Fruit fly (Drosophila melanogaster) whole organism, prepupa: ENCODE measurements around the gene CG34135.

Source experiments
- CG11294 ChIP-seq: fragments of 200-800 bp; sonication (Bioruptor generic); IDR thresholded peaks from 2 replicates; pipeline ENCODE4 v1.3.6; 2022; ENCODE audit warnings: missing biosample characterization, missing genetic modification characterization
- CG11762 ChIP-seq: fragments of 200-800 bp; sonication (Bioruptor generic); optimal IDR thresholded peaks from 3 replicates; lab custom pipeline; 2016; ENCODE audit warnings: missing biosample characterization, missing genetic modification characterization; ENCODE audit not compliant: insufficient read depth
- CG11902 ChIP-seq: fragments of 200-800 bp; sonication (Bioruptor generic); optimal IDR thresholded peaks from 3 replicates; lab custom pipeline; 2016; ENCODE audit warnings: missing biosample characterization, missing genetic modification characterization
- CG15336 ChIP-seq: fragments of 200-800 bp; sonication (Bioruptor generic); IDR thresholded peaks from 2 replicates; pipeline ENCODE4 v1.3.6; 2022; ENCODE audit warnings: missing biosample characterization, missing genetic modification characterization
- CG16779 ChIP-seq: fragments of 200-800 bp; sonication (Bioruptor generic); optimal IDR thresholded peaks from 3 replicates; lab custom pipeline; 2017; ENCODE audit warnings: missing biosample characterization, mild to moderate bottlenecking, missing genetic modification characterization
- CG31627 ChIP-seq: fragments of 200-800 bp; sonication (Bioruptor generic); optimal IDR thresholded peaks from 3 replicates; lab custom pipeline; 2016; ENCODE audit warnings: missing biosample characterization, missing genetic modification characterization
- CG32006 ChIP-seq: fragments of 200-800 bp; sonication (Bioruptor generic); optimal IDR thresholded peaks from 3 replicates; lab custom pipeline; 2017; ENCODE audit warnings: missing biosample characterization, mild to moderate bottlenecking, missing genetic modification characterization
- CG3919 ChIP-seq: fragments of 200-800 bp; sonication (Bioruptor generic); optimal IDR thresholded peaks from 3 replicates; lab custom pipeline; 2016; ENCODE audit warnings: missing biosample characterization, missing genetic modification characterization
- CG4318 ChIP-seq: fragments of 200-800 bp; sonication (Bioruptor generic); optimal IDR thresholded peaks from 3 replicates; lab custom pipeline; 2017; ENCODE audit warnings: missing biosample characterization, mild to moderate bottlenecking, missing genetic modification characterization
- CG6163 ChIP-seq: fragments of 200-800 bp; sonication (Bioruptor generic); IDR thresholded peaks from 3 replicates; pipeline ENCODE4 v1.3.6; 2022; ENCODE audit warnings: missing biosample characterization, missing genetic modification characterization
- CG6276 ChIP-seq: fragments of 200-800 bp; sonication (Bioruptor generic); optimal IDR thresholded peaks from 2 replicates; lab custom pipeline; 2017; ENCODE audit warnings: missing biosample characterization, mild to moderate bottlenecking, missing genetic modification characterization
- CG6792 ChIP-seq: fragments of 200-800 bp; sonication (Bioruptor generic); optimal IDR thresholded peaks from 3 replicates; lab custom pipeline; 2016; ENCODE audit warnings: missing biosample characterization, missing genetic modification characterization
- CG6854 ChIP-seq: fragments of 200-800 bp; sonication (Bioruptor generic); optimal IDR thresholded peaks from 2 replicates; lab custom pipeline; 2017; ENCODE audit warnings: missing biosample characterization, mild to moderate bottlenecking, missing genetic modification characterization
- CG7368 ChIP-seq: fragments of 200-800 bp; sonication (Bioruptor generic); optimal IDR thresholded peaks from 3 replicates; lab custom pipeline; 2016; ENCODE audit warnings: missing biosample characterization, missing genetic modification characterization
- CG8319 ChIP-seq: fragments of 200-800 bp; sonication (Bioruptor generic); optimal IDR thresholded peaks from 3 replicates; lab custom pipeline; 2016; ENCODE audit warnings: missing biosample characterization, missing genetic modification characterization
- CG9139 ChIP-seq: fragments of 200-800 bp; sonication (Bioruptor generic); optimal IDR thresholded peaks from 3 replicates; lab custom pipeline; 2017; ENCODE audit warnings: missing biosample characterization, mild to moderate bottlenecking, missing genetic modification characterization
- Eip75B ChIP-seq: fragments of 200-800 bp; sonication (Bioruptor generic); optimal IDR thresholded peaks from 3 replicates; lab custom pipeline; 2016; ENCODE audit warnings: missing biosample characterization, missing genetic modification characterization
- Eip78C ChIP-seq: fragments of 200-800 bp; sonication (Bioruptor generic); peaks from one replicate; lab custom pipeline; 2016; ENCODE audit warnings: missing biosample characterization, missing genetic modification characterization
- Eip93F ChIP-seq: fragments of 200-800 bp; sonication (Bioruptor generic); optimal IDR thresholded peaks from 2 replicates; lab custom pipeline; 2016; ENCODE audit warnings: missing biosample characterization, mild to moderate bottlenecking, missing genetic modification characterization
- Ets21C ChIP-seq: fragments of 200-800 bp; sonication (Bioruptor generic); optimal IDR thresholded peaks from 3 replicates; lab custom pipeline; 2016; ENCODE audit warnings: missing biosample characterization, missing genetic modification characterization
- Ets96B ChIP-seq: fragments of 200-800 bp; optimal IDR thresholded peaks from 2 replicates; lab custom pipeline; 2019; ENCODE audit warnings: missing biosample characterization, mild to moderate bottlenecking, missing genetic modification characterization, moderate library complexity
- Gug ChIP-seq: fragments of 200-800 bp; sonication (Bioruptor generic); IDR thresholded peaks from 2 replicates; pipeline ENCODE4 v1.3.6; 2022; ENCODE audit warnings: missing biosample characterization, missing genetic modification characterization
- Hr38 ChIP-seq: sonication (Bioruptor generic); optimal IDR thresholded peaks from 2 replicates; lab custom pipeline; 2016; ENCODE audit warnings: missing biosample characterization, missing genetic modification characterization
- Hr39 ChIP-seq: fragments of 200-800 bp; sonication (Bioruptor generic); optimal IDR thresholded peaks from 2 replicates; lab custom pipeline; 2016; ENCODE audit warnings: missing biosample characterization, missing genetic modification characterization
- Lpt ChIP-seq: fragments of 200-800 bp; sonication (Bioruptor generic); optimal IDR thresholded peaks from 3 replicates; lab custom pipeline; 2016; ENCODE audit warnings: missing biosample characterization, missing genetic modification characterization
- Met ChIP-seq: fragments of 200-800 bp; sonication (Bioruptor generic); optimal IDR thresholded peaks from 3 replicates; lab custom pipeline; 2016; ENCODE audit warnings: missing biosample characterization, missing genetic modification characterization
- Smox ChIP-seq: fragments of 200-800 bp; sonication (Bioruptor generic); optimal IDR thresholded peaks from 3 replicates; lab custom pipeline; 2016; ENCODE audit warnings: missing biosample characterization, missing genetic modification characterization
- Sox102F ChIP-seq: fragments of 200-800 bp; sonication (Bioruptor generic); optimal IDR thresholded peaks from 2 replicates; lab custom pipeline; 2016; ENCODE audit warnings: missing biosample characterization, mild to moderate bottlenecking, missing genetic modification characterization
- Sox14 ChIP-seq: fragments of 200-800 bp; sonication (Bioruptor generic); optimal IDR thresholded peaks from 3 replicates; lab custom pipeline; 2016; ENCODE audit warnings: missing biosample characterization, missing genetic modification characterization
- Sox15 ChIP-seq: fragments of 200-800 bp; sonication (Bioruptor generic); optimal IDR thresholded peaks from 3 replicates; lab custom pipeline; 2016; ENCODE audit warnings: missing biosample characterization, missing genetic modification characterization
- achi ChIP-seq: fragments of 200-800 bp; sonication (Bioruptor generic); optimal IDR thresholded peaks from 3 replicates; lab custom pipeline; 2016; ENCODE audit warnings: missing biosample characterization, missing genetic modification characterization
- acj6 ChIP-seq: fragments of 200-800 bp; sonication (Bioruptor generic); optimal IDR thresholded peaks from 3 replicates; lab custom pipeline; 2016; ENCODE audit warnings: missing biosample characterization, missing genetic modification characterization
- cyc ChIP-seq: fragments of 200-800 bp; sonication (Bioruptor generic); optimal IDR thresholded peaks from 3 replicates; lab custom pipeline; 2016; ENCODE audit warnings: missing biosample characterization, missing genetic modification characterization
- dsx ChIP-seq: fragments of 200-800 bp; optimal IDR thresholded peaks from 3 replicates; lab custom pipeline; 2019; ENCODE audit warnings: missing biosample characterization, mild to moderate bottlenecking, missing genetic modification characterization, moderate library complexity; ENCODE audit not compliant: poor library complexity, severe bottlenecking
- eg ChIP-seq: fragments of 200-800 bp; sonication (Bioruptor generic); IDR thresholded peaks from 3 replicates; pipeline ENCODE4 v1.3.6; 2022; ENCODE audit warnings: missing biosample characterization, missing genetic modification characterization
- esn ChIP-seq: fragments of 200-800 bp; sonication (Bioruptor generic); optimal IDR thresholded peaks from 2 replicates; lab custom pipeline; 2016; ENCODE audit warnings: missing biosample characterization, mild to moderate bottlenecking, missing genetic modification characterization, moderate library complexity
- fd59A ChIP-seq: fragments of 200-800 bp; sonication (Bioruptor generic); optimal IDR thresholded peaks from 2 replicates; lab custom pipeline; 2017; ENCODE audit warnings: missing biosample characterization, mild to moderate bottlenecking, missing genetic modification characterization, missing genetic modification reagents
- fd85E ChIP-seq: fragments of 200-800 bp; sonication (Bioruptor generic); optimal IDR thresholded peaks from 3 replicates; lab custom pipeline; 2016; ENCODE audit warnings: missing biosample characterization, missing genetic modification characterization
- fkh ChIP-seq: fragments of 200-800 bp; sonication (Bioruptor generic); optimal IDR thresholded peaks from 3 replicates; lab custom pipeline; 2017; ENCODE audit warnings: missing biosample characterization, mild to moderate bottlenecking, missing genetic modification characterization, moderate library complexity
- lz ChIP-seq: fragments of 200-800 bp; sonication (Bioruptor generic); optimal IDR thresholded peaks from 3 replicates; lab custom pipeline; 2016; ENCODE audit warnings: missing biosample characterization, missing genetic modification characterization
- net ChIP-seq: fragments of 200-800 bp; sonication (Bioruptor generic); optimal IDR thresholded peaks from 3 replicates; lab custom pipeline; 2016; ENCODE audit warnings: missing biosample characterization, missing genetic modification characterization
- pdm3 ChIP-seq: fragments of 200-800 bp; sonication (Bioruptor generic); optimal IDR thresholded peaks from 3 replicates; lab custom pipeline; 2016; ENCODE audit warnings: missing biosample characterization, missing genetic modification characterization
- salr ChIP-seq, 2 experiments: fragments of 200-800 bp; sonication (Bioruptor generic); optimal IDR thresholded peaks; 3 replicates each; lab custom pipeline; 2016 to 2018; ENCODE audit warnings: missing biosample characterization in 2 of 2, missing genetic modification characterization in 2 of 2, mild to moderate bottlenecking in 1 of 2
- spab ChIP-seq: fragments of 200-800 bp; sonication (Bioruptor generic); optimal IDR thresholded peaks from 2 replicates; lab custom pipeline; 2017; ENCODE audit warnings: missing biosample characterization, mild to moderate bottlenecking, missing genetic modification characterization, missing genetic modification reagents
- ss ChIP-seq, 2 experiments: fragments of 200-800 bp; sonication (Bioruptor generic); optimal IDR thresholded peaks; 2 replicates in 1 of 2; 3 replicates in 1 of 2; lab custom pipeline; 2017 to 2018; ENCODE audit warnings: mild to moderate bottlenecking in 2 of 2, missing biosample characterization in 2 of 2, missing genetic modification characterization in 2 of 2, moderate library complexity in 1 of 2
- topi ChIP-seq: fragments of 200-800 bp; sonication (Bioruptor generic); optimal IDR thresholded peaks from 3 replicates; lab custom pipeline; 2016; ENCODE audit warnings: missing biosample characterization, missing genetic modification characterization

Gene CG34135

DNA sequence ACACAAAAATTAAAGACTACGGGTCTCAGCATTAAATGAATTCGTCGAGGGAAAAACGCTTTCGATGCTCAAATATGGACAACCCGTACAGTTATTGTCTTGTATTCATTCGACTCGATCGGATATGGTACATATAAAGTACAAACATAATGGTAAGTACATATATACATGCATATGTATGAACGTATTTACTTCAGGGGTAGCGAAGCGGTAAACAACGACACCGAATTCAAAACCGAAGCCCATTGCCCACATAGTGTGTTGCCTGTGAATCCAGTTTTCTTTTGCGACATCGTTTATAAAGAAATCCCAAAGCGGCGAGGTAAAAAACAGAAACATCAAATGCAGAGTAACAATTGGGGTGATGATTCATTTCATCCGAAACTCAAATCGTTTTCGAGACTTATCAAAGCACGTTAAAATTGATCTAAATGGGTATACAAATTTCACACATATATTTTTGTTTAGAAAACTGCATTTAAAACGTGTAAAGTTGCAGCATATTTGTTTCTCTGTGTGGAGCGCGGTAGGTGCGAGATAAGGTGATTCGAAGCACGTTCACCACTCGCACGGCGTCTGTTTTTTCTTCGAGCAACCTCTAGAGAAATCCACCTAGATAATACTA is 44.5 kb upstream of the CG34135 start (continued):
- TF ChIP-seq Sox15 (GFP tag; lab: Kevin White, UChicago): peak; percentile 40
- TF ChIP-seq cyc (GFP tag; lab: Kevin White, UChicago): peak; percentile 45
- peak; percentile 79 for TF ChIP-seq Ets96B (tag; lab: Kevin White, UChicago)
- TF ChIP-seq eg (GFP tag; lab: Robert Waterston, UW): peak; percentile 96
- TF ChIP-seq topi (GFP tag; lab: Kevin White, UChicago): peak; percentile 72
- peak; percentile 76 for TF ChIP-seq net (GFP tag; lab: Kevin White, UChicago)
- TF ChIP-seq CG11902 (GFP tag; lab: Kevin White, UChicago): peak; percentile 54
- TF ChIP-seq Lpt (GFP tag; lab: Kevin White, UChicago): peak; percentile 89
- peak; percentile 88 for TF ChIP-seq pdm3
- TF ChIP-seq spab: peak; percentile 74
- peak; percentile 72 for TF ChIP-seq dsx (GFP tag; lab: Kevin White, UChicago)
- TF ChIP-seq CG6792: peak; percentile 65
- TF ChIP-seq CG7368: peak; percentile 76
- peak; percentile 77 for TF ChIP-seq Eip75B (GFP tag; lab: Kevin White, UChicago)
- peak; percentile 66 for TF ChIP-seq CG16779
- TF ChIP-seq Hr39 (GFP tag; lab: Kevin White, UChicago): peak; percentile 57
- TF ChIP-seq CG8319 (GFP tag; lab: Kevin White, UChicago): peak; percentile 57
- peak; percentile 82 for TF ChIP-seq Sox14 (GFP tag; lab: Kevin White, UChicago)
- peak; percentile 25 for TF ChIP-seq CG9139 (GFP tag; lab: Kevin White, UChicago)
- no peak for TF ChIP-seq fd85E (GFP tag; lab: Kevin White, UChicago)
- peak; percentile 93 for TF ChIP-seq CG32006
- TF ChIP-seq Hr38 (GFP tag; lab: Kevin White, UChicago): peak; percentile 55
- TF ChIP-seq fd59A (GFP tag; lab: Kevin White, UChicago): peak; percentile 69
- peak; percentile 93 for TF ChIP-seq CG15336
- TF ChIP-seq CG3919 (GFP tag; lab: Kevin White, UChicago): peak; percentile 82
- peak; percentile 49 for TF ChIP-seq fkh (GFP tag; lab: Kevin White, UChicago)
- peak; percentile 58 for TF ChIP-seq Sox102F (GFP tag; lab: Kevin White, UChicago)
- peak; percentile 75 for TF ChIP-seq CG11762 (GFP tag; lab: Kevin White, UChicago)
- TF ChIP-seq Eip78C: peak; percentile 97
- TF ChIP-seq CG4318 (GFP tag; lab: Kevin White, UChicago): peak; percentile 80
- TF ChIP-seq ss (GFP tag; optimal IDR thresholded peaks at IDR 0.05; lab: Kevin White, UChicago): peak; percentile 74 to 80
- TF ChIP-seq CG31627 (GFP tag; lab: Kevin White, UChicago): peak; percentile 57
- TF ChIP-seq CG11294: peak; percentile 76; the same call in 1 of the 2 replicates
- peak; percentile 58 for TF ChIP-seq lz (GFP tag; lab: Kevin White, UChicago)
- TF ChIP-seq Ets21C (GFP tag; lab: Kevin White, UChicago): peak; percentile 15

DNA sequence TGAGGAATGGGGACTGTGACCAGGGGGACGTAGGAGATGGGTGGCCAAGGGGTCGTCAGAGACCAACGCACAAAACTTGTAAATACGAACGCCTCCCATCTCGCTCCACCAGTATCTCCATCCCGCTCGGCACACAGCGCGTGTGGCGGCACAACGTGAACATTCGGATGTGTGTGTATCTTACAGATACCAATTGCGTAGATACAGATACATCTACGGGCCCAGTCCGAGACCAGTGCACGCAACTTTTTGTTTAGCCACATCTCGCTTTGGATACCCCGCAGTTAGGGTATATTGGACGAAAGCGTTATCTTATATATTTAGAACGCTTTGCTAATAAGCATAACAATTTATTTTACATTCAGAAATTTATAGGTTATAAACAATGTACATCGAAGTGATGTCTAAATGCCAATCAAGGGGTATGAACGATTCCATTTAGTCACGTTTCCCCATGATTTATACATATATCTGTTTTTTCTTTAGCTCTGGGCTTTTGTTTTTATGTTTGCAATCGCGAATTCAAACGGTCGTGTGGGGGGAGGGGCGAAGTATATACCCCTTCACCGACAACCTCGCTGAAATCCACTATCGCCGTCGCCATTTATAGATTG is 43.4 kb upstream of the CG34135 start:
- peak; percentile 89 for TF ChIP-seq CG6854 (GFP tag; lab: Kevin White, UChicago)
- peak; percentile 97 for TF ChIP-seq Smox (GFP tag; lab: Kevin White, UChicago)
- TF ChIP-seq fd59A (GFP tag; lab: Kevin White, UChicago): peak; percentile 99
- peak; percentile 99 for TF ChIP-seq Ets96B (tag; lab: Kevin White, UChicago)
- TF ChIP-seq CG6276 (GFP tag; lab: Kevin White, UChicago): peak; percentile 99
- peak; percentile 98 to 99 for TF ChIP-seq salr (GFP tag; optimal IDR thresholded peaks at IDR 0.05; lab: Kevin White, UChicago)
- peak; percentile 99 for TF ChIP-seq esn
- TF ChIP-seq topi (GFP tag; lab: Kevin White, UChicago): peak; percentile 98
- TF ChIP-seq Eip78C: peak; percentile 100
- TF ChIP-seq CG6163: peak; percentile 99
- peak; percentile 97 for TF ChIP-seq Sox15 (GFP tag; lab: Kevin White, UChicago)
- TF ChIP-seq CG11294: peak; percentile 99
- peak; percentile 99 for TF ChIP-seq CG15336
- peak; percentile 94 for TF ChIP-seq fkh (GFP tag; lab: Kevin White, UChicago)
- TF ChIP-seq acj6 (GFP tag; lab: Kevin White, UChicago): peak; percentile 99
- peak; percentile 99 for TF ChIP-seq eg (GFP tag; lab: Robert Waterston, UW)
- TF ChIP-seq spab: peak; percentile 99
- peak; percentile 97 for TF ChIP-seq Ets21C (GFP tag; lab: Kevin White, UChicago)
- peak; percentile 99 for TF ChIP-seq Met (GFP tag; lab: Kevin White, UChicago)
- peak; percentile 98 for TF ChIP-seq achi (GFP tag; lab: Kevin White, UChicago)
- TF ChIP-seq CG16779: peak; percentile 98
- peak; percentile 99 for TF ChIP-seq Hr39 (GFP tag; lab: Kevin White, UChicago)
- peak; percentile 97 for TF ChIP-seq CG11902 (GFP tag; lab: Kevin White, UChicago)
- TF ChIP-seq CG11762 (GFP tag; lab: Kevin White, UChicago): peak; percentile 99
- TF ChIP-seq Sox102F (GFP tag; lab: Kevin White, UChicago): peak; percentile 98
- peak; percentile 98 for TF ChIP-seq Eip93F (GFP tag; lab: Kevin White, UChicago)
- TF ChIP-seq Gug (GFP tag; lab: Robert Waterston, UW): peak; percentile 98
